Fruit fly (Drosophila melanogaster) whole organism, embryonic: Measurements from ENCODE around the gene ND-39.

Source experiments
- CG10543 ChIP-seq: fragments of 200-800 bp; sonication (Bioruptor generic); optimal IDR thresholded peaks from 3 replicates; lab custom pipeline; 2017; ENCODE audit warnings: missing biosample characterization, mild to moderate bottlenecking, missing genetic modification characterization, moderate library complexity
- CG11723 ChIP-seq: fragments of 200-800 bp; sonication (Bioruptor generic); optimal IDR thresholded peaks from 2 replicates; lab custom pipeline; 2017; ENCODE audit warnings: missing biosample characterization, mild to moderate bottlenecking, missing genetic modification characterization
- CG12104 ChIP-seq: fragments of 200-800 bp; sonication (Bioruptor generic); optimal IDR thresholded peaks from 3 replicates; lab custom pipeline; 2016; ENCODE audit warnings: missing biosample characterization, missing genetic modification characterization
- CG12769 ChIP-seq: fragments of 200-800 bp; sonication (Bioruptor generic); optimal IDR thresholded peaks from 2 replicates; lab custom pipeline; 2019; ENCODE audit warnings: missing biosample characterization, mild to moderate bottlenecking, missing genetic modification characterization, moderate library complexity
- CG12942 ChIP-seq: fragments of 200-800 bp; sonication (Bioruptor generic); optimal IDR thresholded peaks from 3 replicates; lab custom pipeline; 2016; ENCODE audit warnings: missing biosample characterization, missing genetic modification characterization
- CG17361 ChIP-seq: fragments of 200-800 bp; sonication (Bioruptor generic); IDR thresholded peaks from 3 replicates; pipeline ENCODE4 v1.3.6; 2022; ENCODE audit warnings: missing biosample characterization, missing genetic modification characterization
- CG18011 ChIP-seq: fragments of 200-800 bp; sonication (Bioruptor generic); optimal IDR thresholded peaks from 2 replicates; lab custom pipeline; 2017; ENCODE audit warnings: missing biosample characterization, missing genetic modification characterization, mild to moderate bottlenecking, moderate library complexity, missing genotype
- CG2875 ChIP-seq: fragments of 200-800 bp; sonication (Bioruptor generic); optimal IDR thresholded peaks from 2 replicates; lab custom pipeline; 2017; ENCODE audit warnings: missing biosample characterization, mild to moderate bottlenecking, missing genetic modification characterization, missing genetic modification reagents
- CG31224 ChIP-seq: fragments of 200-800 bp; sonication (Bioruptor generic); IDR thresholded peaks from 2 replicates; pipeline ENCODE4 v1.3.6; 2022; ENCODE audit warnings: missing biosample characterization, missing genetic modification characterization
- CG3163 ChIP-seq: fragments of 200-800 bp; sonication (Bioruptor generic); optimal IDR thresholded peaks from 3 replicates; lab custom pipeline; 2016; ENCODE audit warnings: missing biosample characterization, missing genetic modification characterization
- CG33213 ChIP-seq: fragments of 200-800 bp; sonication (Bioruptor generic); optimal IDR thresholded peaks from 3 replicates; lab custom pipeline; 2016; ENCODE audit warnings: missing biosample characterization, missing genetic modification characterization
- CG4707 ChIP-seq: fragments of 200-800 bp; sonication (Bioruptor generic); optimal IDR thresholded peaks from 2 replicates; lab custom pipeline; 2018; ENCODE audit warnings: missing biosample characterization, mild to moderate bottlenecking, missing genetic modification characterization, moderate library complexity
- CG4820 ChIP-seq: fragments of 200-800 bp; sonication (Bioruptor generic); optimal IDR thresholded peaks from 3 replicates; lab custom pipeline; 2016; ENCODE audit warnings: missing biosample characterization, missing genetic modification characterization
- CG6654 ChIP-seq: fragments of 200-800 bp; sonication (Bioruptor generic); optimal IDR thresholded peaks from 2 replicates; lab custom pipeline; 2017; ENCODE audit warnings: missing biosample characterization, mild to moderate bottlenecking, missing genetic modification characterization
- CG6683 ChIP-seq: fragments of 200-800 bp; sonication (Bioruptor generic); optimal IDR thresholded peaks from 2 replicates; lab custom pipeline; 2017; ENCODE audit warnings: missing biosample characterization, mild to moderate bottlenecking, missing genetic modification characterization, missing genetic modification reagents
- CG8944 ChIP-seq: fragments of 200-800 bp; sonication (Bioruptor generic); optimal IDR thresholded peaks from 3 replicates; lab custom pipeline; 2016; ENCODE audit warnings: missing biosample characterization, missing genetic modification characterization
- CoRest ChIP-seq: fragments of 200-800 bp; sonication (Bioruptor generic); optimal IDR thresholded peaks from 3 replicates; lab custom pipeline; 2018; ENCODE audit warnings: missing biosample characterization, mild to moderate bottlenecking, missing genetic modification characterization, moderate library complexity
- Dad ChIP-seq: fragments of 200-800 bp; sonication (Bioruptor generic); optimal IDR thresholded peaks from 3 replicates; lab custom pipeline; 2016; ENCODE audit warnings: missing biosample characterization, missing genetic modification characterization
- Dll ChIP-seq: fragments of 200-800 bp; sonication (Bioruptor generic); IDR thresholded peaks from 4 replicates; pipeline ENCODE4 v1.3.6; 2022; ENCODE audit warnings: missing biosample characterization, missing genetic modification characterization; ENCODE audit not compliant: partially characterized antibody
- Ets97D ChIP-seq: fragments of 200-800 bp; sonication (Bioruptor generic); optimal IDR thresholded peaks from 3 replicates; lab custom pipeline; 2016; ENCODE audit warnings: missing biosample characterization, missing genetic modification characterization
- Gug ChIP-seq: fragments of 200-800 bp; sonication (Bioruptor generic); IDR thresholded peaks from 4 replicates; pipeline ENCODE4 v1.3.6; 2022; ENCODE audit warnings: missing biosample characterization, missing genetic modification characterization
- Oli ChIP-seq: fragments of 200-800 bp; sonication (Bioruptor generic); optimal IDR thresholded peaks from 2 replicates; lab custom pipeline; 2018; ENCODE audit warnings: missing biosample characterization, mild to moderate bottlenecking, missing genetic modification characterization, moderate library complexity
- Rfx ChIP-seq: fragments of 200-800 bp; sonication (Bioruptor generic); IDR thresholded peaks from 2 replicates; pipeline ENCODE4 v1.3.6; 2022; ENCODE audit warnings: missing biosample characterization, missing genetic modification characterization
- Sox100B ChIP-seq: fragments of 200-800 bp; sonication (Bioruptor generic); optimal IDR thresholded peaks from 3 replicates; lab custom pipeline; 2018; ENCODE audit warnings: missing biosample characterization, mild to moderate bottlenecking, missing genetic modification characterization
- Sox102F ChIP-seq: fragments of 200-800 bp; sonication (Bioruptor generic); optimal IDR thresholded peaks from 2 replicates; lab custom pipeline; 2018; ENCODE audit warnings: missing biosample characterization, mild to moderate bottlenecking, missing genetic modification characterization, moderate library complexity
- Stat92E ChIP-seq, 3 experiments: fragments of >200 bp in 2 of 3; fragments of 200-800 bp in 1 of 3; sonication (Bioruptor generic) in 1 of 3; optimal IDR thresholded peaks; 2 replicates each; lab custom pipeline; 2017 to 2019; ENCODE audit warnings: missing biosample characterization in 3 of 3, missing genetic modification characterization in 3 of 3, mild to moderate bottlenecking in 1 of 3, moderate library complexity in 1 of 3
- Taf1 ChIP-seq: fragments of 200-800 bp; sonication (Bioruptor generic); IDR thresholded peaks from 2 replicates; pipeline ENCODE4 v1.3.6; 2022; ENCODE audit warnings: missing biosample characterization, missing genetic modification characterization
- az2 ChIP-seq: fragments of 200-800 bp; sonication (Bioruptor generic); optimal IDR thresholded peaks from 3 replicates; lab custom pipeline; 2016; ENCODE audit warnings: missing biosample characterization, missing genetic modification characterization
- bcd ChIP-seq: fragments of 200-800 bp; sonication (Bioruptor generic); optimal IDR thresholded peaks from 2 replicates; lab custom pipeline; 2017; ENCODE audit warnings: missing biosample characterization, mild to moderate bottlenecking, missing genetic modification characterization
- chm ChIP-seq: fragments of 200-800 bp; sonication (Bioruptor generic); IDR thresholded peaks from 2 replicates; pipeline ENCODE4 v1.3.6; 2022; ENCODE audit warnings: missing biosample characterization, missing genetic modification characterization
- gcm ChIP-seq: fragments of 200-800 bp; sonication (Bioruptor generic); optimal IDR thresholded peaks from 2 replicates; lab custom pipeline; 2019; ENCODE audit warnings: missing biosample characterization, mild to moderate bottlenecking, missing genetic modification characterization, moderate library complexity
- grn ChIP-seq: fragments of 200-800 bp; sonication (Bioruptor generic); optimal IDR thresholded peaks from 3 replicates; lab custom pipeline; 2017; ENCODE audit warnings: missing biosample characterization, missing genetic modification characterization
- inv ChIP-seq: fragments of 200-800 bp; sonication (Bioruptor generic); IDR thresholded peaks from 2 replicates; pipeline ENCODE4 v1.3.6; 2022; ENCODE audit warnings: missing biosample characterization, missing genetic modification characterization; ENCODE audit not compliant: partially characterized antibody
- kni ChIP-seq: fragments of 200-800 bp; sonication (Bioruptor generic); optimal IDR thresholded peaks from 3 replicates; lab custom pipeline; 2017; ENCODE audit warnings: mild to moderate bottlenecking, missing biosample characterization, missing genetic modification reagents, missing genetic modification characterization
- knrl ChIP-seq: fragments of 200-800 bp; sonication (Bioruptor generic); IDR thresholded peaks from 3 replicates; pipeline ENCODE4 v1.3.6; 2022; ENCODE audit warnings: missing biosample characterization, missing genetic modification characterization; ENCODE audit not compliant: partially characterized antibody
- phol ChIP-seq: fragments of 200-800 bp; sonication (Bioruptor generic); optimal IDR thresholded peaks from 3 replicates; lab custom pipeline; 2018; ENCODE audit warnings: missing biosample characterization, mild to moderate bottlenecking, missing genetic modification characterization, moderate library complexity
- sc ChIP-seq, 3 experiments: fragments of >200 bp in 2 of 3; fragments of 200-800 bp in 1 of 3; sonication (Bioruptor generic) in 1 of 3; optimal IDR thresholded peaks; 2 replicates in 2 of 3; 3 replicates in 1 of 3; lab custom pipeline; 2017; ENCODE audit warnings: mild to moderate bottlenecking in 1 of 3, missing biosample characterization in 1 of 3, missing genetic modification characterization in 1 of 3, missing genetic modification reagents in 1 of 3
- schlank ChIP-seq: fragments of 200-800 bp; sonication (Bioruptor generic); optimal IDR thresholded peaks from 2 replicates; lab custom pipeline; 2018; ENCODE audit warnings: missing biosample characterization, mild to moderate bottlenecking, missing genetic modification characterization
- sima ChIP-seq: fragments of 200-800 bp; sonication (Bioruptor generic); optimal IDR thresholded peaks from 2 replicates; lab custom pipeline; 2016; ENCODE audit warnings: missing biosample characterization, missing genetic modification characterization
- sr ChIP-seq: fragments of 200-800 bp; sonication (Bioruptor generic); IDR thresholded peaks from 3 replicates; pipeline ENCODE4 v1.3.6; 2022; ENCODE audit warnings: missing biosample characterization, missing genetic modification characterization
- tll ChIP-seq, 2 experiments: fragments of 200-800 bp in 1 of 2; fragments of >200 bp in 1 of 2; sonication (Bioruptor generic) in 1 of 2; optimal IDR thresholded peaks; 2 replicates each; lab custom pipeline; 2017 to 2019; ENCODE audit warnings: missing biosample characterization in 2 of 2, missing genetic modification characterization in 2 of 2, mild to moderate bottlenecking in 1 of 2, moderate library complexity in 1 of 2
- trem ChIP-seq: fragments of 200-800 bp; optimal IDR thresholded peaks from 3 replicates; lab custom pipeline; 2019; ENCODE audit warnings: missing biosample characterization, mild to moderate bottlenecking, missing genetic modification characterization, moderate library complexity

Gene ND-39

dm6 chr3L:20526196-20526740 is 34.4 kb downstream of the ND-39 start, which contains the start of gene Nubp2 (continued):
- TF ChIP-seq Dll (GFP tag; lab: Robert Waterston, UW) (no peak; the same call in 3 of the 4 replicates), phol (tag; lab: Kevin White, UChicago) (peak; percentile 98), CG6683 (GFP tag; lab: Kevin White, UChicago) (peak; percentile 81), inv (no peak), CoRest (tag; lab: Kevin White, UChicago) (peak; percentile 98), gcm (GFP tag; lab: Kevin White, UChicago) (peak; percentile 92), Oli (tag; lab: Kevin White, UChicago) (peak; percentile 95), CG18011 (peak; percentile 84), trem (tag; lab: Kevin White, UChicago) (peak; percentile 92), CG3163 (GFP tag; lab: Kevin White, UChicago) (peak; percentile 71), CG31224 (GFP tag; lab: Robert Waterston, UW) (peak; percentile 89), CG4820 (GFP tag; lab: Kevin White, UChicago) (peak; percentile 95), Rfx (GFP tag; lab: Robert Waterston, UW) (peak; percentile 95), CG33213 (GFP tag; lab: Kevin White, UChicago) (peak; percentile 86), grn (GFP tag; lab: Kevin White, UChicago) (peak; percentile 83), az2 (GFP tag; lab: Kevin White, UChicago) (peak; percentile 96), Ets97D (GFP tag; lab: Kevin White, UChicago) (peak; percentile 84), Stat92E (GFP tag; optimal IDR thresholded peaks at IDR 0.05; lab: Kevin White, UChicago) (peak in 1 of 3 experiments; percentile 70), Sox102F (peak; percentile 94), sr (GFP tag; lab: Robert Waterston, UW) (peak; percentile 48; the same call in 1 of the 3 replicates), sima (GFP tag; lab: Kevin White, UChicago) (peak; percentile 70), CG17361 (peak; percentile 99), chm (peak; percentile 84), knrl (GFP tag; lab: Robert Waterston, UW) (peak; percentile 28; the same call in 1 of the 3 replicates), tll (GFP tag; optimal IDR thresholded peaks at IDR 0.05; lab: Kevin White, UChicago) (peak; percentile 82 to 88), CG2875 (GFP tag; lab: Kevin White, UChicago) (peak; percentile 76), CG11723 (GFP tag; lab: Kevin White, UChicago) (peak; percentile 93), Gug (GFP tag; lab: Robert Waterston, UW) (peak; percentile 88), Taf1 (GFP tag; lab: Robert Waterston, UW) (peak; percentile 82), CG12769 (peak; percentile 94), CG8944 (GFP tag; lab: Kevin White, UChicago) (peak; percentile 92), Dad (GFP tag; lab: Kevin White, UChicago) (peak; percentile 92), CG12942 (GFP tag; lab: Kevin White, UChicago) (peak; percentile 96), sc (optimal IDR thresholded peaks at IDR 0.05; lab: Kevin White, UChicago) (no peak), sc (GFP tag; optimal IDR thresholded peaks at IDR 0.05; lab: Kevin White, UChicago) (peak; percentile 90), Sox100B (GFP tag; lab: Kevin White, UChicago) (peak; percentile 94), CG12104 (GFP tag; lab: Kevin White, UChicago) (peak; percentile 95), CG4707 (GFP tag; lab: Kevin White, UChicago) (peak; percentile 65), CG6654 (GFP tag; lab: Kevin White, UChicago) (peak; percentile 84), kni (GFP tag; lab: Kevin White, UChicago) (peak; percentile 93), schlank (tag; lab: Kevin White, UChicago) (peak; percentile 85), CG10543 (GFP tag; lab: Kevin White, UChicago) (peak; percentile 97), bcd (GFP tag; lab: Kevin White, UChicago) (peak; percentile 96)
